Worm (Caenorhabditis elegans) whole organism, late embryonic: ENCODE data around the gene ptpn-22.
A peak's percentile ranks its signal among the peaks of the same experiment; 100 is the strongest.

Experiments
- C08G9.2 ChIP-seq: sonication (generic microtip); optimal IDR thresholded peaks from 2 replicates; lab custom pipeline; 2016; ENCODE audit warnings: mild to moderate bottlenecking, missing genetic modification characterization, moderate library complexity, missing compliant biosample characterization
- C38D4.7 ChIP-seq: fragments of 200-800 bp; sonication (Bioruptor generic); optimal IDR thresholded peaks from 2 replicates; lab custom pipeline; 2018; ENCODE audit warnings: mild to moderate bottlenecking, missing genetic modification characterization, moderate library complexity, missing compliant biosample characterization
- F13H6.1 ChIP-seq: sonication (generic microtip); optimal IDR thresholded peaks from 2 replicates; lab custom pipeline; 2016; ENCODE audit warnings: missing genetic modification characterization, missing compliant biosample characterization
- K02D7.2 ChIP-seq: sonication (generic microtip); optimal IDR thresholded peaks from 2 replicates; lab custom pipeline; 2017; ENCODE audit warnings: mild to moderate bottlenecking, missing genetic modification characterization, missing compliant biosample characterization
- T23F11.4 ChIP-seq: fragments of 200-800 bp; sonication (Bioruptor generic); optimal IDR thresholded peaks from 2 replicates; lab custom pipeline; 2018; ENCODE audit warnings: mild to moderate bottlenecking, missing genetic modification characterization, missing compliant biosample characterization
- ahr-1 ChIP-seq: sonication (generic microtip); optimal IDR thresholded peaks from 2 replicates; lab custom pipeline; 2016; ENCODE audit warnings: missing genetic modification characterization, missing compliant biosample characterization
- ama-1 ChIP-seq: fragments of 150-350 bp; optimal IDR thresholded peaks from 2 replicates; lab custom pipeline; 2014
- ceh-14 ChIP-seq: sonication (generic microtip); optimal IDR thresholded peaks from 2 replicates; lab custom pipeline; 2016; ENCODE audit warnings: missing genotype, missing genetic modification characterization, missing compliant biosample characterization
- ceh-19 ChIP-seq: fragments of 200-800 bp; sonication (Bioruptor generic); optimal IDR thresholded peaks from 2 replicates; lab custom pipeline; 2018; ENCODE audit warnings: mild to moderate bottlenecking, missing genetic modification characterization, missing compliant biosample characterization
- ceh-2 ChIP-seq: sonication (generic microtip); optimal IDR thresholded peaks from 2 replicates; lab custom pipeline; 2016; ENCODE audit warnings: missing genotype, missing genetic modification characterization, missing compliant biosample characterization
- ceh-24 ChIP-seq: sonication (generic microtip); optimal IDR thresholded peaks from 2 replicates; lab custom pipeline; 2016; ENCODE audit warnings: mild to moderate bottlenecking, missing genetic modification characterization, missing compliant biosample characterization
- ceh-30 ChIP-seq: fragments of 150-350 bp; optimal IDR thresholded peaks from 2 replicates; lab custom pipeline; 2014; ENCODE audit warnings: missing biosample characterization, missing genetic modification characterization
- ceh-31 ChIP-seq: sonication (generic microtip); optimal IDR thresholded peaks from 2 replicates; lab custom pipeline; 2016; ENCODE audit warnings: missing genetic modification characterization, missing compliant biosample characterization
- ceh-34 ChIP-seq: sonication (generic microtip); optimal IDR thresholded peaks from 2 replicates; lab custom pipeline; 2016; ENCODE audit warnings: mild to moderate bottlenecking, missing genetic modification characterization, missing compliant biosample characterization
- ceh-48 ChIP-seq: sonication (generic microtip); optimal IDR thresholded peaks from 2 replicates; lab custom pipeline; 2016; ENCODE audit warnings: missing genetic modification characterization, inconsistent platforms, missing compliant biosample characterization
- ceh-6 ChIP-seq: fragments of 200-800 bp; sonication (Bioruptor generic); optimal IDR thresholded peaks from 2 replicates; lab custom pipeline; 2018; ENCODE audit warnings: mild to moderate bottlenecking, missing genetic modification characterization, missing compliant biosample characterization
- dmd-4 ChIP-seq: sonication (generic microtip); optimal IDR thresholded peaks from 2 replicates; lab custom pipeline; 2016; ENCODE audit warnings: borderline replicate concordance, missing genetic modification characterization, missing compliant biosample characterization
- elt-4 ChIP-seq: sonication (generic microtip); optimal IDR thresholded peaks from 2 replicates; lab custom pipeline; 2016; ENCODE audit warnings: missing genetic modification characterization, missing compliant biosample characterization
- ets-4 ChIP-seq: sonication (generic microtip); optimal IDR thresholded peaks from 2 replicates; lab custom pipeline; 2016; ENCODE audit warnings: missing genetic modification characterization, missing compliant biosample characterization
- fax-1 ChIP-seq: sonication (generic microtip); optimal IDR thresholded peaks from 2 replicates; lab custom pipeline; 2016; ENCODE audit warnings: missing genotype, missing genetic modification characterization, missing compliant biosample characterization
- fkh-10 ChIP-seq: fragments of 150-350 bp; optimal IDR thresholded peaks from 2 replicates; lab custom pipeline; 2014; ENCODE audit warnings: missing biosample characterization, missing genetic modification reagents, missing genetic modification characterization
- hlh-15 ChIP-seq: sonication (generic microtip); optimal IDR thresholded peaks from 2 replicates; lab custom pipeline; 2016; ENCODE audit warnings: missing genetic modification characterization, missing compliant biosample characterization
- hlh-30 ChIP-seq: sonication (generic microtip); optimal IDR thresholded peaks from 2 replicates; lab custom pipeline; 2017; ENCODE audit warnings: antibody characterized with exemption, missing genetic modification characterization, missing compliant biosample characterization; ENCODE audit not compliant: insufficient read depth
- hlh-6 ChIP-seq: sonication (generic microtip); optimal IDR thresholded peaks from 2 replicates; lab custom pipeline; 2016; ENCODE audit warnings: missing genotype, missing genetic modification characterization, missing compliant biosample characterization
- lim-6 ChIP-seq: sonication (generic microtip); optimal IDR thresholded peaks from 2 replicates; lab custom pipeline; 2016; ENCODE audit warnings: missing genetic modification characterization, missing compliant biosample characterization
- lin-11 ChIP-seq: fragments of 200-800 bp; sonication (Bioruptor generic); optimal IDR thresholded peaks from 2 replicates; lab custom pipeline; 2018; ENCODE audit warnings: mild to moderate bottlenecking, missing genetic modification characterization, missing compliant biosample characterization
- madf-2 ChIP-seq: sonication (generic microtip); optimal IDR thresholded peaks from 2 replicates; lab custom pipeline; 2017; ENCODE audit warnings: missing genetic modification characterization, missing compliant biosample characterization
- npax-4 ChIP-seq: sonication (generic microtip); optimal IDR thresholded peaks from 2 replicates; lab custom pipeline; 2016; ENCODE audit warnings: missing genetic modification characterization, missing compliant biosample characterization
- pat-9 ChIP-seq: fragments of 200-800 bp; sonication (Bioruptor generic); optimal IDR thresholded peaks from 2 replicates; lab custom pipeline; 2018; ENCODE audit warnings: mild to moderate bottlenecking, missing genetic modification characterization, moderate library complexity, missing compliant biosample characterization
- rnt-1 ChIP-seq: sonication (generic microtip); optimal IDR thresholded peaks from 2 replicates; lab custom pipeline; 2016; ENCODE audit warnings: missing genetic modification characterization, missing compliant biosample characterization
- sdc-2 ChIP-seq: sonication (generic microtip); optimal IDR thresholded peaks from 2 replicates; lab custom pipeline; 2016; ENCODE audit warnings: missing genotype, missing genetic modification characterization, missing compliant biosample characterization
- sox-4 ChIP-seq: sonication (generic microtip); optimal IDR thresholded peaks from 2 replicates; lab custom pipeline; 2017; ENCODE audit warnings: mild to moderate bottlenecking, missing genetic modification characterization, inconsistent platforms, missing compliant biosample characterization
- syd-9 ChIP-seq: sonication (generic microtip); optimal IDR thresholded peaks from 2 replicates; lab custom pipeline; 2016; ENCODE audit warnings: mild to moderate bottlenecking, missing genetic modification characterization, moderate library complexity, missing compliant biosample characterization
- ttx-3 ChIP-seq: sonication (generic microtip); optimal IDR thresholded peaks from 2 replicates; lab custom pipeline; 2016; ENCODE audit warnings: missing genetic modification reagents, missing genetic modification characterization, missing compliant biosample characterization
- unc-42 ChIP-seq: sonication (generic microtip); optimal IDR thresholded peaks from 2 replicates; lab custom pipeline; 2016; ENCODE audit warnings: missing genotype, missing genetic modification characterization, missing compliant biosample characterization
- unc-55 ChIP-seq: sonication (generic microtip); optimal IDR thresholded peaks from 2 replicates; lab custom pipeline; 2017; ENCODE audit warnings: missing biosample characterization, missing genetic modification reagents, missing genetic modification characterization

Gene ptpn-22

DNA sequence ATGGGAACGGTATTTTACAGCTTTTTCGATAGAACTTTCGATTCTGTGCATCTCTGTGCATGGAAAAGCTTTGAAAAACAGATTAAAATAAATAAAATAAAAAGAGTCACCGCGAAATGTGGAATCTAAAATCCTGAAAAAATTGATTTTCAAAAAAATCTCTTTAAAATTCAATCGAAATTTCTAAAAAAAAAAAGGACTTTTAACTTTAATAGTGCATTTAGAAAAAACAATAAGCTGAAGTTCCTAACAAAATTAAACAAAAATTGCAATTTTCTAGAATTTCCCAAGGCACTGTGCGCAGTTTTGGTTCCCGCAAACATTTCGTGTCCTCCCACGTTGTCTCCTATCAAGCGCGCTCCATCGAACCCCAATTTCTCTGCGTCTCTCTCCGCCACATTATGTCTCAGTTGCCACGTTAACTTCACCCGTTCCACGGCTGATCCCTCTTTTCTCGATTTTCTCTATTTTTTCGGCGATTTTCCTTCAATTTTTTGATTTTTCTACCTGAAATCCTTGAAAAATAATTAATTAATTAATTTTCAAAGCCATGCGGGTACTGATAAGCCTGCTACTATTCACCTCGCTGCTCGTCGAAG is 5.5 kb upstream of the ptpn-22 start, which contains the start of the genes Y41D4A.6 and Y41D4A.4 (continued):
- TF ChIP-seq ceh-19 (peak; percentile 82), ama-1 (lab: Kevin White, UChicago) (no peak), hlh-15 (tag; lab: Kevin White, UChicago) (peak; percentile 92), ceh-24 (tag; lab: Kevin White, UChicago) (peak; percentile 52), ceh-6 (GFP tag; lab: Kevin White, UChicago) (peak; percentile 3), npax-4 (tag; lab: Kevin White, UChicago) (peak; percentile 66), lim-6 (tag; lab: Kevin White, UChicago) (peak; percentile 96), ceh-34 (tag; lab: Kevin White, UChicago) (peak; percentile 93), C08G9.2 (tag; lab: Kevin White, UChicago) (peak; percentile 99), ceh-2 (tag; lab: Kevin White, UChicago) (peak; percentile 98), F13H6.1 (tag; lab: Kevin White, UChicago) (peak; percentile 97), fax-1 (tag; lab: Kevin White, UChicago) (peak; percentile 98), ceh-14 (peak; percentile 98), syd-9 (peak; percentile 82), rnt-1 (tag; lab: Kevin White, UChicago) (peak; percentile 97), elt-4 (tag; lab: Kevin White, UChicago) (peak; percentile 89), lin-11 (peak; percentile 21), C38D4.7 (GFP tag; lab: Kevin White, UChicago) (peak; percentile 62), unc-55 (GFP tag; lab: Kevin White, UChicago) (peak; percentile 25), dmd-4 (tag; lab: Kevin White, UChicago) (peak; percentile 90), sdc-2 (tag; lab: Kevin White, UChicago) (peak; percentile 69)

DNA sequence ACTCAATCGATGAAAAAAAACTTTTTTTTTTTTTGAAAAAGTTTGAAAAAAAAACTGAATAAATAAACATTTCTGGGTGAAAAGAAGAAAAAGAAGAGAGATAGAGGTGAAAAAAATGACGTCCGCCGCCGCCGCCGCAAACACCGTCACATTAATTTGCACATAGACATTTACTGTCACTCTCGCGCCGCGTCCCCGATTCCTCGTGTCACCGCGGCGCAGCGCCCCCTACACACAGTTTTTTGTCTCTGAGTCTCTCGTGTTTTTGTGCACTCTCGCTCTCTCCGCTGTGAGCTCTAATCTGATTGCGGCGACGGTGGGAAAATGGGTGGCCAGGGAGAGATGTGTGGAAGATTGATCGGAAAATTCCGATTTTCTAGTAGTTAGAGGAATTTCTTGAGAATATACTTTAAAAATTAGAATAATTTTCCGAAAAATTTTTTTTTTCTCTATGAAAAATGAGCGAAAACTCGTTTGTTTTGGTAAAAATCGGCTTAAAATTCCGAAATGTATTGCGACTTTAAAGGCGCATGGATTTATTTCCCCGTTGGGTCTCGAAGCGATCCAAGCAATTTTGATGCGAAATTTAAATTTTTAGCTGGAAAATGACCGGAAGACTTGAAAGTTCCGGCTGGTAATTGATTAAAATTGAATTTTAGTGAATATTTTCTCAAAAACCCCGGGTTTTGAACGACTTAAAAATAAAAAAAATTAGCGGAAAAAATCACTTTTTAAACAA is 527 bp downstream of the ptpn-22 start:
- TF ChIP-seq ceh-48 (tag; lab: Kevin White, UChicago), result no peak
- TF ChIP-seq rnt-1 (tag; lab: Kevin White, UChicago), result no peak
- TF ChIP-seq unc-42, result no peak
- no peak for TF ChIP-seq ceh-24 (tag; lab: Kevin White, UChicago)
- TF ChIP-seq ceh-31 (tag; lab: Kevin White, UChicago), result no peak
- no peak for TF ChIP-seq ahr-1 (tag; lab: Kevin White, UChicago)
- no peak for TF ChIP-seq sdc-2 (tag; lab: Kevin White, UChicago)
- TF ChIP-seq hlh-6 (tag; lab: Kevin White, UChicago), result no peak
- no peak for TF ChIP-seq fax-1 (tag; lab: Kevin White, UChicago)
- TF ChIP-seq pat-9, result no peak
- TF ChIP-seq ceh-19, result no peak
- TF ChIP-seq K02D7.2, result no peak
- no peak for TF ChIP-seq lin-11
- no peak for TF ChIP-seq fkh-10 (GFP tag; lab: Kevin White, UChicago)
- no peak for TF ChIP-seq C38D4.7 (GFP tag; lab: Kevin White, UChicago)
- TF ChIP-seq ets-4 (tag; lab: Kevin White, UChicago), result no peak
- no peak for TF ChIP-seq hlh-15 (tag; lab: Kevin White, UChicago)
- no peak for TF ChIP-seq madf-2
- TF ChIP-seq sox-4 (tag; lab: Kevin White, UChicago), result no peak

DNA sequence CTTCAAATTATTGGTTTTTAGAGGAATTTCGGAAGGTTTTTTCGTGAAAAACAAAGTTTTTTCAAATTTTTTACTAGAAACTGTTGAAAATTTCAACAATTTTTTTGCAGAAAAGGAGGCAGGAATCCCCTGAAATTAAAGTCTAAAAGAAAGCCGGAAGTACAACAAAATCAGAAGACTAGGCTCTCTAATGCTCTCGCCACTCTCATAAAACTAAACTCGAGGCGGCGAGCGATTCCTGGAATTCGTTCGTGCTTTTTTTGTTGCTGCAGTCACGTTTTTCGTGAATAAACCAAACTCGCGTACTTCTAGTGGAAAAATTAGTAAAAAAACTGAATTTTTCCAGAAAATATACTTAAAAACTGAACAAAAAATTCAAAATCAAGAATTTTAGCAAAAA is 1.2 kb downstream of the ptpn-22 start:
- TF ChIP-seq ttx-3 (tag; lab: Kevin White, UChicago) (no peak), T23F11.4 (GFP tag; lab: Kevin White, UChicago) (no peak), ceh-31 (tag; lab: Kevin White, UChicago) (no peak), ceh-30 (tag; lab: Kevin White, UChicago) (no peak), hlh-6 (tag; lab: Kevin White, UChicago) (no peak), ceh-48 (tag; lab: Kevin White, UChicago) (no peak), hlh-30 (no peak), fax-1 (tag; lab: Kevin White, UChicago) (no peak)
